Worm (Caenorhabditis elegans) whole organism, L1 larva: ENCODE data around the gene srt-39.
A peak's percentile ranks its signal among the peaks of the same experiment; 100 is the strongest.

ENCODE experiments used
- C34B4.2 ChIP-seq: sonication (generic microtip); optimal IDR thresholded peaks from 2 replicates; lab custom pipeline; 2017; ENCODE audit warnings: mild to moderate bottlenecking, missing genetic modification characterization, missing compliant biosample characterization
- F16B12.6 ChIP-seq: fragments of 150-350 bp; optimal IDR thresholded peaks from 2 replicates; lab custom pipeline; 2014; ENCODE audit warnings: missing biosample characterization, missing genetic modification characterization
- Y116A8C.19 ChIP-seq: sonication (generic microtip); optimal IDR thresholded peaks from 2 replicates; lab custom pipeline; 2016; ENCODE audit warnings: missing compliant biosample characterization, missing genetic modification characterization, borderline replicate concordance
- alr-1 ChIP-seq: fragments of 200-800 bp; sonication (Bioruptor generic); optimal IDR thresholded peaks from 2 replicates; lab custom pipeline; 2018; ENCODE audit warnings: borderline replicate concordance, mild to moderate bottlenecking, missing genetic modification characterization, missing compliant biosample characterization
- ceh-8 ChIP-seq: fragments of 200-800 bp; sonication (Bioruptor generic); optimal IDR thresholded peaks from 2 replicates; lab custom pipeline; 2018; ENCODE audit warnings: mild to moderate bottlenecking, missing genetic modification characterization, moderate library complexity, missing compliant biosample characterization
- ceh-82 ChIP-seq, 3 experiments: fragments of 150-350 bp in 1 of 3; sonication (generic microtip) in 2 of 3; optimal IDR thresholded peaks; 2 replicates each; lab custom pipeline; 2014 to 2017; ENCODE audit warnings: missing biosample characterization in 3 of 3, missing genetic modification characterization in 3 of 3
- dpl-1 ChIP-seq, 3 experiments: fragments of 150-350 bp in 2 of 3; sonication (generic microtip) in 1 of 3; optimal IDR thresholded peaks; 2 replicates each; lab custom pipeline; 2014 to 2017; ENCODE audit warnings: missing biosample characterization in 3 of 3, missing genetic modification characterization in 3 of 3, missing genetic modification reagents in 3 of 3
- egl-13 ChIP-seq: sonication (generic microtip); optimal IDR thresholded peaks from 2 replicates; lab custom pipeline; 2016; ENCODE audit warnings: missing genotype, missing genetic modification reagents, missing genetic modification characterization, missing compliant biosample characterization
- fkh-10 ChIP-seq: sonication (generic microtip); optimal IDR thresholded peaks from 2 replicates; lab custom pipeline; 2017; ENCODE audit warnings: missing biosample characterization, missing genetic modification reagents, missing genetic modification characterization
- hlh-17 ChIP-seq: fragments of 200-800 bp; sonication (Bioruptor generic); optimal IDR thresholded peaks from 2 replicates; lab custom pipeline; 2018; ENCODE audit warnings: missing genetic modification characterization, mild to moderate bottlenecking, missing compliant biosample characterization, moderate library complexity, borderline replicate concordance
- hlh-4 ChIP-seq: sonication (generic microtip); optimal IDR thresholded peaks from 2 replicates; lab custom pipeline; 2016; ENCODE audit warnings: mild to moderate bottlenecking, missing genetic modification characterization, missing compliant biosample characterization
- hpl-2 ChIP-seq: fragments of 150-350 bp; optimal IDR thresholded peaks from 2 replicates; lab custom pipeline; 2014; ENCODE audit warnings: missing biosample characterization, missing genetic modification reagents, missing genetic modification characterization
- isw-1 ChIP-seq: fragments of 200-800 bp; sonication (Bioruptor generic); IDR thresholded peaks from 2 replicates; pipeline ENCODE4 v1.3.6; 2022; ENCODE audit warnings: missing genetic modification characterization, missing compliant biosample characterization
- lin-13 ChIP-seq: fragments of 150-350 bp; optimal IDR thresholded peaks from 2 replicates; lab custom pipeline; 2014; ENCODE audit warnings: missing biosample characterization, missing genetic modification reagents, missing genetic modification characterization
- lin-15B ChIP-seq: fragments of 150-350 bp; sonication (generic microtip); optimal IDR thresholded peaks from 3 replicates; lab custom pipeline; 2014; ENCODE audit warnings: missing biosample characterization, missing genetic modification characterization
- lin-35 ChIP-seq, 2 experiments: fragments of 150-350 bp; optimal IDR thresholded peaks; 2 replicates each; lab custom pipeline; 2014; ENCODE audit warnings: missing biosample characterization in 2 of 2, missing genetic modification characterization in 2 of 2, missing genetic modification reagents in 2 of 2
- lin-39 ChIP-seq: fragments of 150-350 bp; optimal IDR thresholded peaks from 2 replicates; lab custom pipeline; 2014; ENCODE audit warnings: missing biosample characterization, missing genetic modification reagents, missing genetic modification characterization
- lsy-2 ChIP-seq, 2 experiments: fragments of 150-350 bp; optimal IDR thresholded peaks; 2 replicates each; lab custom pipeline; 2014; ENCODE audit warnings: missing biosample characterization in 2 of 2, missing genetic modification characterization in 2 of 2
- mab-9 ChIP-seq: fragments of 200-800 bp; sonication (Bioruptor generic); IDR thresholded peaks from 2 replicates; pipeline ENCODE4 v1.3.6; 2022; ENCODE audit warnings: missing genetic modification reagents, missing genetic modification characterization, missing compliant biosample characterization
- mef-2 ChIP-seq: fragments of 150-350 bp; optimal IDR thresholded peaks from 2 replicates; lab custom pipeline; 2014; ENCODE audit warnings: missing biosample characterization, missing genetic modification characterization
- mep-1 ChIP-seq: fragments of 150-350 bp; optimal IDR thresholded peaks from 2 replicates; lab custom pipeline; 2014; ENCODE audit warnings: missing biosample characterization, missing genetic modification characterization
- nhr-20 ChIP-seq: sonication (generic microtip); optimal IDR thresholded peaks from 2 replicates; lab custom pipeline; 2016; ENCODE audit warnings: mild to moderate bottlenecking, missing genetic modification characterization, missing compliant biosample characterization
- nhr-237 ChIP-seq: fragments of 150-350 bp; optimal IDR thresholded peaks from 2 replicates; lab custom pipeline; 2014; ENCODE audit warnings: missing biosample characterization, missing genetic modification characterization
- nhr-28 ChIP-seq: fragments of 150-350 bp; optimal IDR thresholded peaks from 2 replicates; lab custom pipeline; 2014; ENCODE audit warnings: missing biosample characterization, missing genetic modification characterization
- nhr-47 ChIP-seq: sonication (generic microtip); optimal IDR thresholded peaks from 2 replicates; lab custom pipeline; 2016; ENCODE audit warnings: mild to moderate bottlenecking, missing genetic modification characterization, moderate library complexity, missing compliant biosample characterization
- nhr-71 ChIP-seq: sonication (generic microtip); optimal IDR thresholded peaks from 2 replicates; lab custom pipeline; 2016; ENCODE audit warnings: mild to moderate bottlenecking, missing genetic modification characterization, moderate library complexity, missing compliant biosample characterization
- nhr-77 ChIP-seq: fragments of 150-350 bp; optimal IDR thresholded peaks from 2 replicates; lab custom pipeline; 2014; ENCODE audit warnings: missing biosample characterization, missing genetic modification characterization
- nhr-85 ChIP-seq: sonication (generic microtip); peaks from one replicate; lab custom pipeline; 2016; ENCODE audit warnings: missing genetic modification characterization, inconsistent platforms, missing compliant biosample characterization
- nhr-90 ChIP-seq: sonication (generic microtip); optimal IDR thresholded peaks from 2 replicates; lab custom pipeline; 2016; ENCODE audit warnings: mild to moderate bottlenecking, missing genetic modification characterization, missing compliant biosample characterization; ENCODE audit not compliant: poor library complexity
- pag-3 ChIP-seq: sonication (generic microtip); optimal IDR thresholded peaks from 2 replicates; lab custom pipeline; 2017; ENCODE audit warnings: missing genetic modification characterization, mild to moderate bottlenecking, missing compliant biosample characterization, antibody characterized with exemption, borderline replicate concordance; ENCODE audit not compliant: insufficient read depth
- rnt-1 ChIP-seq: sonication (generic microtip); optimal IDR thresholded peaks from 2 replicates; lab custom pipeline; 2016; ENCODE audit warnings: mild to moderate bottlenecking, missing genetic modification characterization, moderate library complexity, missing compliant biosample characterization
- skn-1 ChIP-seq: fragments of 150-350 bp; optimal IDR thresholded peaks from 2 replicates; lab custom pipeline; 2014; ENCODE audit warnings: missing biosample characterization, missing genetic modification characterization
- snpc-4 ChIP-seq: fragments of 150-350 bp; optimal IDR thresholded peaks from 2 replicates; lab custom pipeline; 2014; ENCODE audit warnings: missing biosample characterization, missing genetic modification characterization
- snu-23 ChIP-seq: sonication (generic microtip); optimal IDR thresholded peaks from 2 replicates; lab custom pipeline; 2016; ENCODE audit warnings: missing genetic modification characterization, missing compliant biosample characterization
- sptf-1 ChIP-seq: fragments of 150-350 bp; optimal IDR thresholded peaks from 2 replicates; lab custom pipeline; 2014; ENCODE audit warnings: missing biosample characterization, missing genetic modification characterization
- sup-37 ChIP-seq: fragments of 200-800 bp; sonication (Bioruptor generic); optimal IDR thresholded peaks from 2 replicates; lab custom pipeline; 2018; ENCODE audit warnings: mild to moderate bottlenecking, missing genetic modification characterization, missing compliant biosample characterization
- swsn-7 ChIP-seq: sonication (generic microtip); optimal IDR thresholded peaks from 2 replicates; lab custom pipeline; 2016; ENCODE audit warnings: missing genetic modification characterization, missing compliant biosample characterization
- tlp-1 ChIP-seq: fragments of 150-350 bp; optimal IDR thresholded peaks from 2 replicates; lab custom pipeline; 2014; ENCODE audit warnings: missing biosample characterization, missing genetic modification characterization
- unc-130 ChIP-seq: fragments of 150-350 bp; optimal IDR thresholded peaks from 2 replicates; lab custom pipeline; 2017; ENCODE audit warnings: missing biosample characterization, missing genetic modification characterization, inconsistent platforms
- unc-30 ChIP-seq: sonication (generic microtip); optimal IDR thresholded peaks from 2 replicates; lab custom pipeline; 2017; ENCODE audit warnings: missing biosample characterization, missing genetic modification characterization
- unc-86 ChIP-seq: sonication (generic microtip); optimal IDR thresholded peaks from 2 replicates; lab custom pipeline; 2016; ENCODE audit warnings: missing genetic modification characterization, missing compliant biosample characterization
- unc-98 ChIP-seq: fragments of 200-800 bp; sonication (Bioruptor generic); IDR thresholded peaks from 2 replicates; pipeline ENCODE4 v1.3.6; 2022; ENCODE audit warnings: missing genetic modification characterization, missing compliant biosample characterization
- vab-15 ChIP-seq: sonication (generic microtip); optimal IDR thresholded peaks from 2 replicates; lab custom pipeline; 2017; ENCODE audit warnings: missing genotype, mild to moderate bottlenecking, missing genetic modification characterization, missing compliant biosample characterization
- xbp-1 ChIP-seq: sonication (generic microtip); optimal IDR thresholded peaks from 2 replicates; lab custom pipeline; 2016; ENCODE audit warnings: missing genetic modification characterization, missing compliant biosample characterization
- ztf-11 ChIP-seq, 2 experiments: sonication (generic microtip); optimal IDR thresholded peaks; 2 replicates each; lab custom pipeline; 2016 to 2017; ENCODE audit warnings: missing genetic modification characterization in 2 of 2, missing biosample characterization in 1 of 2, missing compliant biosample characterization in 1 of 2
- ztf-4 ChIP-seq: fragments of 150-350 bp; optimal IDR thresholded peaks from 2 replicates; lab custom pipeline; 2014; ENCODE audit warnings: missing biosample characterization, missing genetic modification characterization

The srt-39 gene

ce11 chrV:12491070-12491643 lies 6.5 kb downstream of the srt-39 start (continued):
- TF ChIP-seq C34B4.2 (no peak), lin-39 (tag; lab: Kevin White, UChicago) (peak; percentile 87), sptf-1 (tag; lab: Kevin White, UChicago) (no peak), rnt-1 (tag; lab: Kevin White, UChicago) (peak; percentile 94), nhr-71 (peak; percentile 92), snpc-4 (tag; lab: Kevin White, UChicago) (peak; percentile 99), ceh-8 (GFP tag; lab: Kevin White, UChicago) (peak; percentile 28), unc-86 (tag; lab: Kevin White, UChicago) (peak; percentile 13), nhr-237 (tag; lab: Kevin White, UChicago) (no peak), alr-1 (tag; lab: Kevin White, UChicago) (no peak), nhr-47 (tag; lab: Kevin White, UChicago) (peak; percentile 89), mep-1 (peak; percentile 61), nhr-77 (tag; lab: Kevin White, UChicago) (peak; percentile 55), lsy-2 (tag; optimal IDR thresholded peaks at IDR 0.05; lab: Kevin White, UChicago) (peak; percentile 6 to 67), xbp-1 (peak; percentile 67), hpl-2 (GFP tag; lab: Kevin White, UChicago) (no peak), egl-13 (tag; lab: Kevin White, UChicago) (peak; percentile 41), swsn-7 (peak; percentile 87), nhr-85 (tag; lab: Kevin White, UChicago) (peak; percentile 94), ceh-82 (tag; optimal IDR thresholded peaks at IDR 0.05; lab: Kevin White, UChicago) (peak; percentile 41 to 83 (median 71)), dpl-1 (GFP tag; optimal IDR thresholded peaks at IDR 0.05; lab: Kevin White, UChicago) (peak in 2 of 3 experiments; percentile 41 to 59), skn-1 (no peak), pag-3 (tag; lab: Kevin White, UChicago) (no peak), lin-13 (GFP tag; lab: Kevin White, UChicago) (peak; percentile 71), hlh-4 (tag; lab: Kevin White, UChicago) (no peak), nhr-28 (no peak), vab-15 (tag; lab: Kevin White, UChicago) (no peak), isw-1 (GFP tag; lab: Robert Waterston, UW) (no peak), sup-37 (peak; percentile 82), hlh-17 (GFP tag; lab: Kevin White, UChicago) (no peak), nhr-90 (tag; lab: Kevin White, UChicago) (peak; percentile 93)

ce11 chrV:12494522-12494921 lies 9.8 kb downstream of the srt-39 start, which contains the start of gene mrps-11:
Gene mrps-11, minus strand, starts transcription at chrV:12494622.
- TF ChIP-seq fkh-10 (GFP tag; lab: Kevin White, UChicago) = no peak
- TF ChIP-seq Y116A8C.19 (tag; lab: Kevin White, UChicago) = no peak
- TF ChIP-seq snu-23 (GFP tag; lab: Kevin White, UChicago) = no peak
- no peak for TF ChIP-seq lin-39 (tag; lab: Kevin White, UChicago)
- TF ChIP-seq rnt-1 (tag; lab: Kevin White, UChicago) = no peak
- TF ChIP-seq mep-1 = no peak
- TF ChIP-seq vab-15 (tag; lab: Kevin White, UChicago) = no peak
- no peak for TF ChIP-seq unc-30
- no peak for TF ChIP-seq nhr-90 (tag; lab: Kevin White, UChicago)

ce11 chrV:12497725-12498263 lies 13.1 kb downstream of the srt-39 start, which contains the start of the genes W04D2.4 and rbm-25:
Gene W04D2.4, minus strand, starts transcription at chrV:12497755.
Gene rbm-25, plus strand, starts transcription at chrV:12498213.
- peak; percentile 32 for TF ChIP-seq ceh-8 (GFP tag; lab: Kevin White, UChicago)
- no peak for TF ChIP-seq sptf-1 (tag; lab: Kevin White, UChicago)
- TF ChIP-seq vab-15 (tag; lab: Kevin White, UChicago) = no peak
- TF ChIP-seq F16B12.6 (tag; lab: Kevin White, UChicago) = peak; percentile 32
- peak; percentile 87 to 93 for TF ChIP-seq lsy-2 (tag; optimal IDR thresholded peaks at IDR 0.05; lab: Kevin White, UChicago)
- TF ChIP-seq pag-3 (tag; lab: Kevin White, UChicago) = no peak
- peak; percentile 23 for TF ChIP-seq lin-15B (tag; lab: Kevin White, UChicago)
- TF ChIP-seq mab-9 (GFP tag; lab: Robert Waterston, UW) = 0 out of 2 replicates have a peak, but pooled peaks have one; percentile 25
- peak; percentile 76 to 85 for TF ChIP-seq lin-35 (GFP tag; optimal IDR thresholded peaks at IDR 0.05; lab: Kevin White, UChicago)
- TF ChIP-seq tlp-1 (tag; lab: Kevin White, UChicago) = no peak
- TF ChIP-seq mef-2 (tag; lab: Kevin White, UChicago) = no peak
- TF ChIP-seq Y116A8C.19 (tag; lab: Kevin White, UChicago) = no peak
- TF ChIP-seq unc-98 (GFP tag; lab: Robert Waterston, UW) = no peak
- peak; percentile 28 for TF ChIP-seq nhr-237 (tag; lab: Kevin White, UChicago)
- TF ChIP-seq lin-13 (GFP tag; lab: Kevin White, UChicago) = peak; percentile 74
- TF ChIP-seq unc-130 (tag; lab: Kevin White, UChicago) = peak; percentile 81
- TF ChIP-seq ztf-11 (tag; optimal IDR thresholded peaks at IDR 0.05; lab: Kevin White, UChicago) = peak in 1 of 2 experiments; percentile 40
- TF ChIP-seq ztf-4 (tag; lab: Kevin White, UChicago) = peak; percentile 57
- TF ChIP-seq nhr-20 = peak; percentile 86
- peak; percentile 90 for TF ChIP-seq snu-23 (GFP tag; lab: Kevin White, UChicago)
